Worm (Caenorhabditis elegans): Measurements from ENCODE around the gene mmaa-1.

- TF ChIP-seq ceh-9 (tag; optimal IDR thresholded peaks at IDR 0.05) (no peak), mec-3 (tag; optimal IDR thresholded peaks at IDR 0.05; ENCODE audit: borderline replicate concordance) (no peak), pha-4 (tag; optimal IDR thresholded peaks at IDR 0.05) (no peak), elt-4 (tag; optimal IDR thresholded peaks at IDR 0.05) (no peak), che-1 (tag; optimal IDR thresholded peaks at IDR 0.05) (no peak), sdc-2 (tag; optimal IDR thresholded peaks at IDR 0.05) (no peak), fkh-6 (tag; optimal IDR thresholded peaks at IDR 0.05) (no peak), T23F11.4 (GFP tag; optimal IDR thresholded peaks at IDR 0.05) (no peak), nfya-1 (tag; optimal IDR thresholded peaks at IDR 0.05) (no peak), unc-86 (tag; optimal IDR thresholded peaks at IDR 0.05) (no peak), hlh-15 (tag; optimal IDR thresholded peaks at IDR 0.05) (no peak), madf-2 (tag; optimal IDR thresholded peaks at IDR 0.05) (no peak)
Measured at ce11 chrII:7060202-7060601, 40.8 kb downstream of the mmaa-1 start.

Measured in whole organism, late embryonic.